Fruit fly (Drosophila melanogaster) whole organism, larva: Measurements from ENCODE around the gene CG6650.

Experiments used
- noc ChIP-seq: fragments of 200-800 bp; sonication (Bioruptor generic); optimal IDR thresholded peaks from 3 replicates; lab custom pipeline; 2019; ENCODE audit warnings: missing biosample characterization, mild to moderate bottlenecking, missing genetic modification characterization, moderate library complexity

The CG6650 gene

dm6 chr3L:14004963-14005458 is 26.2 kb upstream of the CG6650 start:
- TF ChIP-seq noc (tag; lab: Kevin White, UChicago): peak; percentile 96

- TF ChIP-seq noc (tag; lab: Kevin White, UChicago): no peak
Measured at dm6 chr3L:14005627-14006287, 25.5 kb upstream of the CG6650 start.

- TF ChIP-seq noc (tag; lab: Kevin White, UChicago): no peak
Measured at dm6 chr3L:14006704-14007126, 24.5 kb upstream of the CG6650 start.

- TF ChIP-seq noc (tag; lab: Kevin White, UChicago): no peak
Measured at dm6 chr3L:14025736-14026135, 5.5 kb upstream of the CG6650 start.

dm6 chr3L:14027549-14027948 is 3.7 kb upstream of the CG6650 start:
- no peak for TF ChIP-seq noc (tag; lab: Kevin White, UChicago)

dm6 chr3L:14028485-14029384 is 2.5 kb upstream of the CG6650 start, which contains the start of gene Ptip:
Gene Ptip (minus strand): TSS chr3L:14029121.
- TF ChIP-seq noc (tag; lab: Kevin White, UChicago): no peak

dm6 chr3L:14034476-14034875 is 3.2 kb downstream of the CG6650 start, which contains the start of gene CG6661:
Gene CG6661 (plus strand): TSS chr3L:14034776.
- no peak for TF ChIP-seq noc (tag; lab: Kevin White, UChicago)

dm6 chr3L:14036867-14037313 is 5.6 kb downstream of the CG6650 start, which contains the start of gene Hsp110:
Gene Hsp110 (plus strand): TSS chr3L:14037019.
- peak; percentile 1 for TF ChIP-seq noc (tag; lab: Kevin White, UChicago)

dm6 chr3L:14037655-14038644 is 6.7 kb downstream of the CG6650 start:
- TF ChIP-seq noc (tag; lab: Kevin White, UChicago): no peak

dm6 chr3L:14049620-14050253 is 18.5 kb downstream of the CG6650 start, which contains the start of gene Neurl4:
Gene Neurl4 (minus strand): TSS chr3L:14049892.
- no peak for TF ChIP-seq noc (tag; lab: Kevin White, UChicago)

- no peak for TF ChIP-seq noc (tag; lab: Kevin White, UChicago)
Measured at dm6 chr3L:14050944-14051548, 19.8 kb downstream of the CG6650 start, which contains the start of gene CG6833. Gene CG6833 (plus strand): TSS chr3L:14051206.

dm6 chr3L:14053073-14053643 is 21.9 kb downstream of the CG6650 start, which contains the start of the genes CG13484 and Frl:
Gene CG13484 (minus strand): TSS chr3L:14053079.
Gene Frl (plus strand): TSS chr3L:14053215.
- TF ChIP-seq noc (tag; lab: Kevin White, UChicago): no peak

dm6 chr3L:14053806-14054205 is 22.6 kb downstream of the CG6650 start:
- TF ChIP-seq noc (tag; lab: Kevin White, UChicago): no peak
